Worm (Caenorhabditis elegans): ENCODE results near the gene nhr-103.

DNA sequence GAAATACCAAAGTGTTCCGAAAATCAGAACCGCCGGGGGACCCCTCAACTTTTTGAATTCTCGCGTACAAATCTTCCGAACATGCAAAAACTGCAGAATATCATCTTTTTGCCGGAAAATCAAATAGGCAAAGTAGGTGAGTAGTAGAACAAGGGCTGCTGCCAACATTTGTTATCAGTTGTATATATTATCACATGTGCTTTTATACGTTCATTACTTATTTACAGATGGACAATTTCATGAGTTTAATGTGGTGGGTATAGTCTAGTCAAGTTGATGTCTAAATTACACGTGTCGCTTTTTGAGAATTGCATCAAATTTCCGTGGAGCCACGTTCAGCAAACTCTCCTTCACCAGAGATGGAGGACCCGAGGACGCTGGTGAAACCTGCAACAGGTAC, 24.0 kb upstream of the nhr-103 start, which contains the start of gene cyp-32B1:
- TF ChIP-seq ama-1 (optimal IDR thresholded peaks at IDR 0.05) (no peak), mab-5 (tag; optimal IDR thresholded peaks at IDR 0.05) (no peak)
